Worm (Caenorhabditis elegans) whole organism, L3 larva: ENCODE measurements around the gene col-108.

Experiments used
- egl-27 ChIP-seq: sonication (generic microtip); optimal IDR thresholded peaks from 4 replicates; lab custom pipeline; 2017; ENCODE audit warnings: missing biosample characterization, missing genetic modification reagents, missing genetic modification characterization
- elt-3 ChIP-seq, 3 experiments: fragments of 150-350 bp in 1 of 3; sonication (generic microtip) in 2 of 3; optimal IDR thresholded peaks; 2 replicates in 2 of 3; 4 replicates in 1 of 3; lab custom pipeline; 2014 to 2017; ENCODE audit warnings: missing biosample characterization in 3 of 3, missing genetic modification characterization in 3 of 3
- nhr-237 ChIP-seq: fragments of 150-350 bp; optimal IDR thresholded peaks from 2 replicates; lab custom pipeline; 2014; ENCODE audit warnings: missing biosample characterization, missing genetic modification characterization
- skn-1 ChIP-seq: fragments of 150-350 bp; optimal IDR thresholded peaks from 2 replicates; lab custom pipeline; 2014; ENCODE audit warnings: missing biosample characterization, missing genetic modification characterization
- unc-62 ChIP-seq: fragments of 150-350 bp; sonication (generic microtip); optimal IDR thresholded peaks from 4 replicates; lab custom pipeline; 2014; ENCODE audit warnings: missing biosample characterization, missing genetic modification reagents, missing genetic modification characterization

DNA sequence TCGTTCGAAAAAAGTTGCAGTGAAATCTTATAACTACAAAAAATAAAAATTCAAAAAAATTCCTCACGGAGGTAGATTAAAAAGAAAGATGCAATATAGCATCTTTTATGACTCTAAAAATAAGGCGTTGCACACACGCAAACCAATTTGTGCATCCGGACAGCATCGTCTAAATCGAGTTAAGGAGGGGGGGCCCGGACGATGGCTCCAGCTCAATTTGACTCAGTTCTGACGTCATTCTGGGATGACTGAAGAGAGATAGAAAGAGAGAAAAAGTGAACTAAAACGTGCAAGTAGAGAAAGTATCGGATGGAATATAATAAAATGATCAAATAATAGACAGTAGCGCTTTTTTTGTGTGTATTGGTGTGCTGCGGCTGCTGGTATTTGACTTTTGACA is 2.4 kb upstream of the col-108 start:
- TF ChIP-seq nhr-237 (tag; lab: Kevin White, UChicago) (no peak), egl-27 (tag; lab: Kevin White, UChicago) (no peak), elt-3 (tag; optimal IDR thresholded peaks at IDR 0.05; lab: Kevin White, UChicago) (no peak), skn-1 (no peak), unc-62 (GFP tag; lab: Kevin White, UChicago) (no peak)
